Worm (Caenorhabditis elegans) whole organism, L1 larva: ENCODE measurements around the gene D2045.9.

Experiments used
- C16A3.4 ChIP-seq: fragments of 150-350 bp; optimal IDR thresholded peaks from 2 replicates; lab custom pipeline; 2014; ENCODE audit warnings: missing biosample characterization, missing genetic modification characterization
- C34B4.2 ChIP-seq: sonication (generic microtip); optimal IDR thresholded peaks from 2 replicates; lab custom pipeline; 2017; ENCODE audit warnings: mild to moderate bottlenecking, missing genetic modification characterization, missing compliant biosample characterization
- aly-2 ChIP-seq: fragments of 150-350 bp; optimal IDR thresholded peaks from 2 replicates; lab custom pipeline; 2014; ENCODE audit warnings: missing biosample characterization, missing genetic modification characterization
- egl-27 ChIP-seq, 2 experiments: fragments of 150-350 bp in 1 of 2; sonication (generic microtip); optimal IDR thresholded peaks; 3 replicates each; lab custom pipeline; 2017 to 2018; ENCODE audit warnings: missing biosample characterization in 2 of 2, missing genetic modification characterization in 2 of 2, missing genetic modification reagents in 2 of 2
- elt-2 ChIP-seq: sonication (generic microtip); optimal IDR thresholded peaks from 2 replicates; lab custom pipeline; 2016; ENCODE audit warnings: missing genetic modification characterization, mild to moderate bottlenecking, inconsistent platforms, missing compliant biosample characterization, missing genetic modification reagents
- fkh-10 ChIP-seq: sonication (generic microtip); optimal IDR thresholded peaks from 2 replicates; lab custom pipeline; 2017; ENCODE audit warnings: missing biosample characterization, missing genetic modification reagents, missing genetic modification characterization
- lsy-2 ChIP-seq, 2 experiments: fragments of 150-350 bp; optimal IDR thresholded peaks; 2 replicates each; lab custom pipeline; 2014; ENCODE audit warnings: missing biosample characterization in 2 of 2, missing genetic modification characterization in 2 of 2
- mdl-1 ChIP-seq, 2 experiments: fragments of 150-350 bp; optimal IDR thresholded peaks; 2 replicates each; lab custom pipeline; 2014 to 2017; ENCODE audit warnings: missing biosample characterization in 2 of 2, missing genetic modification characterization in 2 of 2, inconsistent platforms in 1 of 2
- nhr-237 ChIP-seq: fragments of 150-350 bp; optimal IDR thresholded peaks from 2 replicates; lab custom pipeline; 2014; ENCODE audit warnings: missing biosample characterization, missing genetic modification characterization
- nhr-76 ChIP-seq: sonication (generic microtip); optimal IDR thresholded peaks from 2 replicates; lab custom pipeline; 2017; ENCODE audit warnings: missing biosample characterization, missing genetic modification characterization
- nhr-77 ChIP-seq: fragments of 150-350 bp; optimal IDR thresholded peaks from 2 replicates; lab custom pipeline; 2014; ENCODE audit warnings: missing biosample characterization, missing genetic modification characterization
- sox-4 ChIP-seq: sonication (generic microtip); optimal IDR thresholded peaks from 2 replicates; lab custom pipeline; 2016; ENCODE audit warnings: missing genetic modification characterization, missing compliant biosample characterization
- unc-62 ChIP-seq: fragments of 150-350 bp; optimal IDR thresholded peaks from 2 replicates; lab custom pipeline; 2014; ENCODE audit warnings: missing biosample characterization, missing genetic modification reagents, missing genetic modification characterization

DNA sequence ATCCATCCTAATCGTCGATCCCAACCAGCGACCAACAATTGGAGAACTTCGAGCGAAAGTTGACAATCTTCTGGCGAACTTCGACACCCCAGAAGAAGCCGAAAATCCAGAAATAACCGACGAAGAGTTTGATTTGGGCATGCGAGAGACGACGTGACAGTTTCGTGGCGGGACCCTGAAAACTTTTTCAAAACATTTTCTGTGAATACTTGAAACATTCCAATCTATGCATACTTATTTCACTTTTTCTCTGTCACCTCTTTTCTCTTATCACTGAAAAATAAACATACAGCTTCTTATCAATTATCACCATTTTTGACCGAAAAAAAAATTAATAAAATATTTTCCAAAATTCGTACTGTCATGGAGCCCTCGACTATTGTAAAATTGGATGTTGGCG lies 6.9 kb downstream of the D2045.9 start, which contains the start of gene D2045.8:
- TF ChIP-seq egl-27 (tag; optimal IDR thresholded peaks at IDR 0.05; lab: Kevin White, UChicago) = no peak
- no peak for TF ChIP-seq lsy-2 (tag; optimal IDR thresholded peaks at IDR 0.05; lab: Kevin White, UChicago)
- TF ChIP-seq elt-2 (tag; lab: Kevin White, UChicago) = no peak
- TF ChIP-seq mdl-1 (tag; optimal IDR thresholded peaks at IDR 0.05; lab: Kevin White, UChicago) = no peak
- TF ChIP-seq C34B4.2 (tag; lab: Kevin White, UChicago) = no peak
- TF ChIP-seq fkh-10 (GFP tag; lab: Kevin White, UChicago) = no peak
- TF ChIP-seq sox-4 (tag; lab: Kevin White, UChicago) = no peak
- no peak for TF ChIP-seq nhr-237 (tag; lab: Kevin White, UChicago)
- no peak for TF ChIP-seq nhr-77 (tag; lab: Kevin White, UChicago)
- TF ChIP-seq nhr-76 (tag; lab: Kevin White, UChicago) = no peak
- TF ChIP-seq aly-2 (tag; lab: Kevin White, UChicago) = no peak
- no peak for TF ChIP-seq unc-62 (GFP tag; lab: Kevin White, UChicago)
- TF ChIP-seq C16A3.4 = no peak
